Worm (Caenorhabditis elegans): ENCODE results near the gene T13C2.7.

The T13C2.7 gene

ce11 chrII:6808539-6808938 lies 29.3 kb downstream of the T13C2.7 start:
- TF ChIP-seq Y22D7AL.16 (tag; optimal IDR thresholded peaks at IDR 0.05) (no peak), ceh-31 (tag; optimal IDR thresholded peaks at IDR 0.05) (peak; percentile 44), tbx-2 (tag; optimal IDR thresholded peaks at IDR 0.05) (peak; percentile 3), ahr-1 (tag; optimal IDR thresholded peaks at IDR 0.05) (no peak), pha-2 (tag; optimal IDR thresholded peaks at IDR 0.05) (no peak), hlh-8 (tag; optimal IDR thresholded peaks at IDR 0.05) (no peak), F13H6.1 (tag; optimal IDR thresholded peaks at IDR 0.05) (no peak), nfya-1 (tag; optimal IDR thresholded peaks at IDR 0.05) (peak; percentile 36)

ce11 chrII:6810663-6811062 lies 31.5 kb downstream of the T13C2.7 start, which contains the start of gene snt-1:
Gene snt-1 (plus strand): TSS chrII:6810963.
- TF ChIP-seq ceh-45 (GFP tag; IDR thresholded peaks at IDR 0.05) (no peak), madf-2 (tag; optimal IDR thresholded peaks at IDR 0.05) (no peak), nhr-232 (tag; optimal IDR thresholded peaks at IDR 0.05) (no peak), pag-3 (tag; optimal IDR thresholded peaks at IDR 0.05; ENCODE audit: borderline replicate concordance) (no peak), unc-3 (GFP tag; conservative IDR thresholded peaks at IDR 0.05) (no peak), unc-3 (tag; optimal IDR thresholded peaks at IDR 0.05) (no peak), unc-55 (GFP tag; optimal IDR thresholded peaks at IDR 0.05) (no peak), ceh-9 (tag; optimal IDR thresholded peaks at IDR 0.05) (no peak), K02D7.2 (tag; optimal IDR thresholded peaks at IDR 0.05) (no peak), unc-42 (tag; optimal IDR thresholded peaks at IDR 0.05) (no peak), pros-1 (tag; optimal IDR thresholded peaks at IDR 0.05) (no peak), pqm-1 (tag; optimal IDR thresholded peaks at IDR 0.05) (no peak), gmeb-2 (tag; optimal IDR thresholded peaks at IDR 0.05) (no peak), eyg-1 (tag; optimal IDR thresholded peaks at IDR 0.05) (no peak), ama-1 (optimal IDR thresholded peaks at IDR 0.05) (no peak), ceh-31 (tag; optimal IDR thresholded peaks at IDR 0.05) (no peak), ceh-48 (tag; optimal IDR thresholded peaks at IDR 0.05) (no peak), Y22D7AL.16 (tag; optimal IDR thresholded peaks at IDR 0.05) (no peak), sox-2 (GFP tag; IDR thresholded peaks at IDR 0.05) (no peak), ahr-1 (tag; optimal IDR thresholded peaks at IDR 0.05) (no peak)

- TF ChIP-seq zip-5 (tag; optimal IDR thresholded peaks at IDR 0.05) (no peak), hlh-13 (GFP tag; optimal IDR thresholded peaks at IDR 0.05) (no peak), syd-9 (tag; optimal IDR thresholded peaks at IDR 0.05) (no peak), unc-42 (tag; optimal IDR thresholded peaks at IDR 0.05) (peak; percentile 26), gmeb-2 (tag; optimal IDR thresholded peaks at IDR 0.05) (no peak), ahr-1 (tag; optimal IDR thresholded peaks at IDR 0.05) (no peak), hlh-15 (tag; optimal IDR thresholded peaks at IDR 0.05) (no peak), pat-9 (tag; optimal IDR thresholded peaks at IDR 0.05) (no peak), odd-2 (tag; optimal IDR thresholded peaks at IDR 0.05) (no peak), ceh-34 (tag; optimal IDR thresholded peaks at IDR 0.05) (peak; percentile 31), hlh-6 (tag; optimal IDR thresholded peaks at IDR 0.05) (no peak), unc-55 (GFP tag; optimal IDR thresholded peaks at IDR 0.05) (no peak), nhr-11 (tag; optimal IDR thresholded peaks at IDR 0.05) (no peak), unc-3 (GFP tag; conservative IDR thresholded peaks at IDR 0.05) (no peak), unc-3 (tag; optimal IDR thresholded peaks at IDR 0.05) (peak; percentile 63), K09A11.1 (tag; optimal IDR thresholded peaks at IDR 0.05; ENCODE audit: insufficient read depth) (no peak), ttx-3 (tag; optimal IDR thresholded peaks at IDR 0.05) (no peak)
Observed at ce11 chrII:6812514-6812913, 33.3 kb downstream of the T13C2.7 start.

- no peak for TF ChIP-seq ama-1 (optimal IDR thresholded peaks at IDR 0.05)
Observed at ce11 chrII:6816324-6816723, 37.1 kb downstream of the T13C2.7 start.

All from whole organism, late embryonic.